Worm (Caenorhabditis elegans) whole organism, young adult: ENCODE data around the gene T04C9.1.

ENCODE experiments used
- B0035.1 ChIP-seq: sonication (generic microtip); optimal IDR thresholded peaks from 2 replicates; lab custom pipeline; 2016; ENCODE audit warnings: missing genetic modification characterization, mild to moderate bottlenecking, missing compliant biosample characterization, missing genotype, missing genetic modification reagents
- F10E7.11 ChIP-seq: sonication (generic microtip); optimal IDR thresholded peaks from 2 replicates; lab custom pipeline; 2017; ENCODE audit warnings: mild to moderate bottlenecking, missing genetic modification characterization, moderate library complexity, missing compliant biosample characterization
- F22D6.2 ChIP-seq: sonication (generic microtip); optimal IDR thresholded peaks from 2 replicates; lab custom pipeline; 2016; ENCODE audit warnings: mild to moderate bottlenecking, missing genetic modification characterization, missing compliant biosample characterization
- F33H1.4 ChIP-seq: fragments of 200-800 bp; sonication (Bioruptor generic); IDR thresholded peaks from 2 replicates; pipeline ENCODE4 v1.3.6; 2022; ENCODE audit warnings: missing genetic modification reagents, missing genetic modification characterization, missing compliant biosample characterization
- F49E8.2 ChIP-seq: sonication (generic microtip); optimal IDR thresholded peaks from 3 replicates; lab custom pipeline; 2017; ENCODE audit warnings: missing genetic modification characterization, mild to moderate bottlenecking, missing compliant biosample characterization, antibody characterized with exemption, moderate library complexity; ENCODE audit not compliant: insufficient read depth
- F55B11.4 ChIP-seq: sonication (generic microtip); optimal IDR thresholded peaks from 2 replicates; lab custom pipeline; 2016; ENCODE audit warnings: missing compliant biosample characterization, missing genetic modification characterization, borderline replicate concordance; ENCODE audit not compliant: insufficient read depth
- K11D2.4 ChIP-seq: fragments of 200-800 bp; sonication (Bioruptor generic); IDR thresholded peaks from 2 replicates; pipeline ENCODE4 v1.3.6; 2022; ENCODE audit warnings: missing genetic modification reagents, missing genetic modification characterization, missing compliant biosample characterization
- Y67H2A.10 ChIP-seq: fragments of 200-800 bp; sonication (Bioruptor generic); conservative IDR thresholded peaks from 2 replicates; pipeline ENCODE4 v1.3.6; 2022; ENCODE audit warnings: missing genetic modification reagents, missing genetic modification characterization, missing compliant biosample characterization
- Y95B8A.8 ChIP-seq: fragments of 200-800 bp; sonication (Bioruptor generic); IDR thresholded peaks from 2 replicates; pipeline ENCODE4 v1.3.6; 2022; ENCODE audit warnings: missing genetic modification reagents, missing genetic modification characterization, missing compliant biosample characterization
- akir-1 ChIP-seq: fragments of 200-800 bp; sonication (Bioruptor generic); optimal IDR thresholded peaks from 2 replicates; lab custom pipeline; 2018; ENCODE audit warnings: mild to moderate bottlenecking, missing genetic modification characterization, moderate library complexity, missing compliant biosample characterization
- aptf-2 ChIP-seq: fragments of 200-800 bp; sonication (Bioruptor generic); conservative IDR thresholded peaks from 2 replicates; pipeline ENCODE4 v1.3.6; 2022; ENCODE audit warnings: missing genetic modification reagents, missing genetic modification characterization, missing compliant biosample characterization
- aptf-3 ChIP-seq: fragments of 200-800 bp; sonication (Bioruptor generic); IDR thresholded peaks from 2 replicates; pipeline ENCODE4 v1.3.6; 2022; ENCODE audit warnings: missing genetic modification characterization, missing compliant biosample characterization
- atf-7 ChIP-seq: sonication (generic microtip); optimal IDR thresholded peaks from 2 replicates; lab custom pipeline; 2017; ENCODE audit warnings: mild to moderate bottlenecking, missing genetic modification characterization, missing compliant biosample characterization
- athp-1 ChIP-seq: sonication (generic microtip); optimal IDR thresholded peaks from 2 replicates; lab custom pipeline; 2017; ENCODE audit warnings: mild to moderate bottlenecking, missing genetic modification characterization, missing compliant biosample characterization
- attf-3 ChIP-seq: fragments of 200-800 bp; sonication (Bioruptor generic); conservative IDR thresholded peaks from 2 replicates; pipeline ENCODE4 v1.3.6; 2022; ENCODE audit warnings: missing genetic modification reagents, missing genetic modification characterization, missing compliant biosample characterization
- attf-5 ChIP-seq: fragments of 200-800 bp; sonication (Bioruptor generic); optimal IDR thresholded peaks from 2 replicates; lab custom pipeline; 2018; ENCODE audit warnings: mild to moderate bottlenecking, missing genetic modification characterization, missing compliant biosample characterization
- bed-2 ChIP-seq: fragments of 200-800 bp; sonication (Bioruptor generic); IDR thresholded peaks from 2 replicates; pipeline ENCODE4 v1.3.6; 2022; ENCODE audit warnings: missing genetic modification reagents, missing genetic modification characterization, missing compliant biosample characterization
- ccch-3 ChIP-seq: fragments of 200-800 bp; sonication (Bioruptor generic); optimal IDR thresholded peaks from 2 replicates; lab custom pipeline; 2018; ENCODE audit warnings: mild to moderate bottlenecking, missing genetic modification characterization, missing compliant biosample characterization
- ceh-100 ChIP-seq: fragments of 200-800 bp; sonication (Bioruptor generic); IDR thresholded peaks from 2 replicates; pipeline ENCODE4 v1.3.6; 2022; ENCODE audit warnings: missing genetic modification reagents, missing genetic modification characterization, missing compliant biosample characterization
- ceh-58 ChIP-seq: fragments of 200-800 bp; sonication (Bioruptor generic); IDR thresholded peaks from 2 replicates; pipeline ENCODE4 v1.3.6; 2022; ENCODE audit warnings: missing genetic modification characterization, missing compliant biosample characterization
- die-1 ChIP-seq: sonication (generic microtip); optimal IDR thresholded peaks from 2 replicates; lab custom pipeline; 2016; ENCODE audit warnings: missing genotype, mild to moderate bottlenecking, missing genetic modification characterization, missing compliant biosample characterization
- dox-1 ChIP-seq: fragments of 200-800 bp; sonication (Bioruptor generic); IDR thresholded peaks from 2 replicates; pipeline ENCODE4 v1.3.6; 2022; ENCODE audit warnings: missing genetic modification reagents, missing genetic modification characterization, missing compliant biosample characterization
- dpff-1 ChIP-seq: sonication (generic microtip); optimal IDR thresholded peaks from 2 replicates; lab custom pipeline; 2017; ENCODE audit warnings: mild to moderate bottlenecking, missing genetic modification characterization, missing compliant biosample characterization
- ekl-4 ChIP-seq: fragments of 200-800 bp; sonication (Bioruptor generic); IDR thresholded peaks from 2 replicates; pipeline ENCODE4 v1.3.6; 2022; ENCODE audit warnings: missing genetic modification reagents, missing genetic modification characterization, missing compliant biosample characterization
- ets-4 ChIP-seq: fragments of 200-800 bp; sonication (Bioruptor generic); optimal IDR thresholded peaks from 2 replicates; lab custom pipeline; 2018; ENCODE audit warnings: mild to moderate bottlenecking, missing genetic modification characterization, missing compliant biosample characterization
- hlh-26 ChIP-seq: fragments of 200-800 bp; sonication (Bioruptor generic); conservative IDR thresholded peaks from 2 replicates; pipeline ENCODE4 v1.3.6; 2022; ENCODE audit warnings: missing genetic modification reagents, missing genetic modification characterization, missing compliant biosample characterization
- hmg-1.2 ChIP-seq: fragments of 200-800 bp; sonication (Bioruptor generic); IDR thresholded peaks from 2 replicates; pipeline ENCODE4 v1.3.6; 2022; ENCODE audit warnings: missing genetic modification reagents, missing genetic modification characterization, missing compliant biosample characterization
- hrde-1 ChIP-seq: sonication (generic microtip); optimal IDR thresholded peaks from 2 replicates; lab custom pipeline; 2016; ENCODE audit warnings: missing genetic modification characterization, mild to moderate bottlenecking, missing compliant biosample characterization, moderate library complexity, missing genotype, missing genetic modification reagents, borderline replicate concordance
- lin-35 ChIP-seq, 3 experiments: fragments of 150-350 bp in 2 of 3; sonication (generic microtip) in 1 of 3; optimal IDR thresholded peaks; 2 replicates each; lab custom pipeline; 2014 to 2018; ENCODE audit warnings: missing biosample characterization in 3 of 3, missing genetic modification characterization in 3 of 3, missing genetic modification reagents in 3 of 3
- lin-54 ChIP-seq: fragments of 200-800 bp; sonication (Bioruptor generic); optimal IDR thresholded peaks from 2 replicates; lab custom pipeline; 2018; ENCODE audit warnings: mild to moderate bottlenecking, missing genetic modification characterization, missing compliant biosample characterization
- lsl-1 ChIP-seq: fragments of 200-800 bp; sonication (Bioruptor generic); optimal IDR thresholded peaks from 2 replicates; lab custom pipeline; 2018; ENCODE audit warnings: mild to moderate bottlenecking, missing genetic modification characterization, moderate library complexity, missing compliant biosample characterization
- madf-10 ChIP-seq: sonication (generic microtip); optimal IDR thresholded peaks from 2 replicates; lab custom pipeline; 2016; ENCODE audit warnings: mild to moderate bottlenecking, missing genetic modification characterization, missing compliant biosample characterization
- madf-8 ChIP-seq: fragments of 200-800 bp; sonication (Bioruptor generic); conservative IDR thresholded peaks from 2 replicates; pipeline ENCODE4 v1.3.6; 2022; ENCODE audit warnings: missing genetic modification reagents, missing genetic modification characterization, missing compliant biosample characterization
- mcd-1 ChIP-seq: fragments of 200-800 bp; sonication (Bioruptor generic); IDR thresholded peaks from 2 replicates; pipeline ENCODE4 v1.3.6; 2022; ENCODE audit warnings: missing genetic modification reagents, missing genetic modification characterization, missing compliant biosample characterization
- pha-4 ChIP-seq: fragments of 150-350 bp; sonication (generic microtip); optimal IDR thresholded peaks from 2 replicates; lab custom pipeline; 2014; ENCODE audit warnings: missing biosample characterization, missing genetic modification reagents, missing genetic modification characterization
- rec-8 ChIP-seq, 2 experiments: sonication (generic microtip); optimal IDR thresholded peaks; 2 replicates each; lab custom pipeline; 2016; ENCODE audit warnings: mild to moderate bottlenecking in 2 of 2, missing genetic modification characterization in 2 of 2, missing genetic modification reagents in 2 of 2, missing genotype in 2 of 2, missing biosample characterization in 1 of 2, missing compliant biosample characterization in 1 of 2, moderate library complexity in 1 of 2
- rpc-1 ChIP-seq, 2 experiments: fragments of 150-350 bp in 1 of 2; sonication (generic microtip) in 1 of 2; optimal IDR thresholded peaks; 2 replicates each; lab custom pipeline; 2014 to 2018; ENCODE audit warnings: missing biosample characterization in 1 of 2, missing genetic modification characterization in 1 of 2, missing genetic modification reagents in 1 of 2, missing genotype in 1 of 2
- sdz-38 ChIP-seq: sonication (generic microtip); optimal IDR thresholded peaks from 2 replicates; lab custom pipeline; 2016; ENCODE audit warnings: missing genotype, missing genetic modification characterization, missing compliant biosample characterization
- snpc-3.4 ChIP-seq: sonication (generic microtip); optimal IDR thresholded peaks from 2 replicates; lab custom pipeline; 2017; ENCODE audit warnings: missing genetic modification characterization, mild to moderate bottlenecking, missing compliant biosample characterization, antibody characterized with exemption, moderate library complexity, missing genotype, missing genetic modification reagents
- sptf-2 ChIP-seq: fragments of 200-800 bp; sonication (Bioruptor generic); optimal IDR thresholded peaks from 2 replicates; lab custom pipeline; 2018; ENCODE audit warnings: mild to moderate bottlenecking, missing genetic modification characterization, missing compliant biosample characterization
- unc-130 ChIP-seq: sonication (generic microtip); optimal IDR thresholded peaks from 2 replicates; lab custom pipeline; 2016; ENCODE audit warnings: missing genetic modification reagents, missing genetic modification characterization, missing compliant biosample characterization
- xnd-1 ChIP-seq: sonication (generic microtip); optimal IDR thresholded peaks from 2 replicates; lab custom pipeline; 2016; ENCODE audit warnings: missing genotype, missing genetic modification reagents, missing genetic modification characterization, missing compliant biosample characterization
- zfh-2 ChIP-seq: fragments of 200-800 bp; sonication (Bioruptor generic); conservative IDR thresholded peaks from 2 replicates; pipeline ENCODE4 v1.3.6; 2022; ENCODE audit warnings: missing genetic modification reagents, missing genetic modification characterization, missing compliant biosample characterization
- ztf-28 ChIP-seq: fragments of 200-800 bp; sonication (Bioruptor generic); IDR thresholded peaks from 2 replicates; pipeline ENCODE4 v1.3.6; 2022; ENCODE audit warnings: missing genetic modification reagents, missing genetic modification characterization, missing compliant biosample characterization

The T04C9.1 gene

DNA sequence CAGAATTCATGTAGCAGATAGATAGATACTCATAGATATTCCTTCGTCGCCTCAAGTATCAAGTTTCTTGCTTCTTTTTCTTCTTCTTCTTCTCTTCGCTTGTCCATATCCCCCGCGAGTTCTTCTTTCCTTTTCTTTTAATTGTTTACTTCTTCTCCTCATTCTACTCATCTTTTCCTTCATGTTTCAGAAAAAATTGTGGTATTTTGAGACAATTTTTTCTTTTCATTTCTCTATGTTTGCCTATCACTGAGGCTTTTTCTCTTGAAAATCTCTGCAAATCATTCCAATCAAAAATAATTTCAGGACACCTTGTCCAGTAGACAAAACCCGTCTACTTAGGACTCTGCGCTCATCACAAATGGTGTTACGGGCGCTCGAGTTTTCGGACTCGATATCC, at the start of gene T04C9.1:
TSS of gene T04C9.1 (plus strand) at position 301 of the 400 bp plus-strand sequence.
- no peak for TF ChIP-seq ccch-3

- TF ChIP-seq atf-7 (tag; lab: Kevin White, UChicago) (peak; percentile 81), rpc-1 (optimal IDR thresholded peaks at IDR 0.05; lab: Kevin White, UChicago) (no peak), rpc-1 (tag; optimal IDR thresholded peaks at IDR 0.05; lab: Kevin White, UChicago) (no peak), F49E8.2 (tag; lab: Kevin White, UChicago) (peak; percentile 73), hmg-1.2 (GFP tag; lab: Robert Waterston, UW) (peak; percentile 60), ekl-4 (peak; percentile 81), Y67H2A.10 (GFP tag; lab: Robert Waterston, UW) (no peak), sptf-2 (no peak), F10E7.11 (tag; lab: Kevin White, UChicago) (no peak), attf-3 (peak; percentile 40; the same call in 1 of the 2 replicates), die-1 (tag; lab: Kevin White, UChicago) (peak; percentile 46), xnd-1 (tag; lab: Kevin White, UChicago) (no peak), ztf-28 (GFP tag; lab: Robert Waterston, UW) (no peak), aptf-2 (GFP tag; lab: Robert Waterston, UW) (no peak), F33H1.4 (GFP tag; lab: Robert Waterston, UW) (peak; percentile 30; the same call in 1 of the 2 replicates), sdz-38 (no peak), K11D2.4 (peak; percentile 67; the same call in 1 of the 2 replicates), ets-4 (GFP tag; lab: Kevin White, UChicago) (peak; percentile 5), lin-54 (GFP tag; lab: Kevin White, UChicago) (peak; percentile 62), Y95B8A.8 (peak; percentile 89), madf-8 (GFP tag; lab: Robert Waterston, UW) (no peak; the same call in 1 of the 2 replicates), dpff-1 (tag; lab: Kevin White, UChicago) (no peak), F22D6.2 (tag; lab: Kevin White, UChicago) (peak; percentile 47), aptf-3 (GFP tag; lab: Robert Waterston, UW) (no peak), ceh-58 (GFP tag; lab: Robert Waterston, UW) (peak; percentile 81; the same call in 1 of the 2 replicates), F55B11.4 (tag; lab: Kevin White, UChicago) (no peak), ceh-100 (GFP tag; lab: Robert Waterston, UW) (no peak; the same call in 1 of the 2 replicates), athp-1 (peak; percentile 82), bed-2 (0 out of 2 replicates have a peak, but pooled peaks have one; percentile 9), rec-8 (tag; optimal IDR thresholded peaks at IDR 0.05; lab: Kevin White, UChicago) (peak in 1 of 2 experiments; percentile 15), mcd-1 (GFP tag; lab: Robert Waterston, UW) (peak; percentile 56), hrde-1 (peak; percentile 89), zfh-2 (GFP tag; lab: Robert Waterston, UW) (no peak), madf-10 (peak; percentile 82), dox-1 (GFP tag; lab: Robert Waterston, UW) (peak; percentile 56), lin-35 (GFP tag; optimal IDR thresholded peaks at IDR 0.05; lab: Kevin White, UChicago) (peak in 1 of 3 experiments; percentile 78), unc-130 (no peak), lsl-1 (GFP tag; lab: Kevin White, UChicago) (peak; percentile 27), snpc-3.4 (tag; lab: Kevin White, UChicago) (peak; percentile 72), pha-4 (tag; lab: Kevin White, UChicago) (peak; percentile 60), hlh-26 (GFP tag; lab: Robert Waterston, UW) (no peak), B0035.1 (tag; lab: Kevin White, UChicago) (peak; percentile 85), akir-1 (GFP tag; lab: Kevin White, UChicago) (no peak), attf-5 (GFP tag; lab: Kevin White, UChicago) (peak; percentile 39)
These were observed 49.4 kb upstream of the T04C9.1 start for ce11 chrIII:5943368-5944180.
